Fruit fly (Drosophila melanogaster) Kc167 (cell line): ENCODE measurements around the gene Catsup.

Source experiments
- Myc ChIP-seq: fragments of >200 bp; optimal IDR thresholded peaks from 2 replicates; lab custom pipeline; 2017; ENCODE audit warnings: missing external identifiers
- Sin3A ChIP-seq: fragments of >200 bp; optimal IDR thresholded peaks from 2 replicates; lab custom pipeline; 2018; ENCODE audit warnings: missing external identifiers
- h ChIP-seq: fragments of >200 bp; optimal IDR thresholded peaks from 3 replicates; lab custom pipeline; 2018; ENCODE audit warnings: missing external identifiers
- insv ChIP-seq: fragments of >200 bp; optimal IDR thresholded peaks from 3 replicates; lab custom pipeline; 2018; ENCODE audit warnings: missing external identifiers
- psq ChIP-seq: fragments of >200 bp; optimal IDR thresholded peaks from 2 replicates; lab custom pipeline; 2017; ENCODE audit warnings: missing external identifiers
- ttk ChIP-seq: sonication (Bioruptor generic); optimal IDR thresholded peaks from 2 replicates; lab custom pipeline; 2017; ENCODE audit warnings: missing external identifiers

Gene Catsup

dm6 chr2L:19051534-19052100 is 10.0 kb downstream of the Catsup start, which contains the start of gene Rpn3:
TSS of gene Rpn3 (plus strand) at chr2L:19051790.
- TF ChIP-seq ttk (lab: Kevin White, UChicago) (no peak), Sin3A (lab: Kevin White, UChicago) (no peak), psq (no peak), Myc (lab: Kevin White, UChicago) (no peak), h (lab: Kevin White, UChicago) (no peak), insv (lab: Kevin White, UChicago) (no peak)

- no peak for TF ChIP-seq h (lab: Kevin White, UChicago)
Observed at dm6 chr2L:19053860-19054515, 12.3 kb downstream of the Catsup start, which contains the start of gene CG10492. TSS of gene CG10492 (plus strand) at chr2L:19054078.

- TF ChIP-seq psq (no peak), h (lab: Kevin White, UChicago) (no peak), ttk (lab: Kevin White, UChicago) (no peak), Sin3A (lab: Kevin White, UChicago) (no peak), Myc (lab: Kevin White, UChicago) (no peak), insv (lab: Kevin White, UChicago) (no peak)
Observed at dm6 chr2L:19054516-19054887, 12.8 kb downstream of the Catsup start.

dm6 chr2L:19057799-19058198 is 16.1 kb downstream of the Catsup start:
- TF ChIP-seq h (lab: Kevin White, UChicago) (no peak), psq (no peak), insv (lab: Kevin White, UChicago) (no peak), Sin3A (lab: Kevin White, UChicago) (no peak), Myc (lab: Kevin White, UChicago) (no peak), ttk (lab: Kevin White, UChicago) (no peak)

- TF ChIP-seq insv (lab: Kevin White, UChicago), result no peak
- no peak for TF ChIP-seq psq
- TF ChIP-seq Sin3A (lab: Kevin White, UChicago), result no peak
- TF ChIP-seq Myc (lab: Kevin White, UChicago), result no peak
- no peak for TF ChIP-seq h (lab: Kevin White, UChicago)
- TF ChIP-seq ttk (lab: Kevin White, UChicago), result no peak
Observed at dm6 chr2L:19058916-19059315, 17.3 kb downstream of the Catsup start, which contains the start of gene Phlpp. TSS of gene Phlpp (plus strand) at chr2L:19059129.

dm6 chr2L:19063090-19063692 is 21.5 kb downstream of the Catsup start, which contains the start of gene Dus4:
TSS of gene Dus4 (plus strand) at chr2L:19063295.
- no peak for TF ChIP-seq h (lab: Kevin White, UChicago)
- no peak for TF ChIP-seq psq
- TF ChIP-seq ttk (lab: Kevin White, UChicago), result no peak
- TF ChIP-seq insv (lab: Kevin White, UChicago), result no peak
- no peak for TF ChIP-seq Myc (lab: Kevin White, UChicago)
- TF ChIP-seq Sin3A (lab: Kevin White, UChicago), result no peak

- TF ChIP-seq psq (no peak), ttk (lab: Kevin White, UChicago) (no peak), insv (lab: Kevin White, UChicago) (no peak)
Observed at dm6 chr2L:19064706-19065105, 23.0 kb downstream of the Catsup start, which contains the start of gene CG17343. TSS of gene CG17343 (plus strand) at chr2L:19064929.

dm6 chr2L:19068393-19068792 is 26.7 kb downstream of the Catsup start:
- TF ChIP-seq insv (lab: Kevin White, UChicago), result no peak
- no peak for TF ChIP-seq h (lab: Kevin White, UChicago)
- TF ChIP-seq Myc (lab: Kevin White, UChicago), result no peak
- no peak for TF ChIP-seq ttk (lab: Kevin White, UChicago)
- no peak for TF ChIP-seq psq
- no peak for TF ChIP-seq Sin3A (lab: Kevin White, UChicago)

dm6 chr2L:19069548-19070145 is 28.0 kb downstream of the Catsup start, which contains the start of gene CG10702:
TSS of gene CG10702 (minus strand) at chr2L:19069851.
- TF ChIP-seq ttk (lab: Kevin White, UChicago), result no peak
- TF ChIP-seq Sin3A (lab: Kevin White, UChicago), result no peak
- TF ChIP-seq Myc (lab: Kevin White, UChicago), result no peak
- no peak for TF ChIP-seq insv (lab: Kevin White, UChicago)
- no peak for TF ChIP-seq h (lab: Kevin White, UChicago)
- no peak for TF ChIP-seq psq

- TF ChIP-seq Sin3A (lab: Kevin White, UChicago) (no peak), psq (no peak), h (lab: Kevin White, UChicago) (no peak), ttk (lab: Kevin White, UChicago) (no peak), insv (lab: Kevin White, UChicago) (no peak)
Observed at dm6 chr2L:19071713-19072112, 30.1 kb downstream of the Catsup start.

- TF ChIP-seq Myc (lab: Kevin White, UChicago) (no peak), Sin3A (lab: Kevin White, UChicago) (no peak), h (lab: Kevin White, UChicago) (no peak), ttk (lab: Kevin White, UChicago) (no peak), psq (no peak), insv (lab: Kevin White, UChicago) (no peak)
Observed at dm6 chr2L:19074099-19074828, 32.6 kb downstream of the Catsup start, which contains the start of gene CG17572. TSS of gene CG17572 (minus strand) at chr2L:19074149.
